Fruit fly (Drosophila melanogaster) whole organism: Measurements from ENCODE around the gene cad.

ENCODE experiments used
- CG8478 ChIP-seq: fragments of >200 bp; optimal IDR thresholded peaks from 2 replicates; lab custom pipeline; 2018; ENCODE audit warnings: inconsistent platforms
- Dll ChIP-seq: fragments of >200 bp; optimal IDR thresholded peaks from 2 replicates; lab custom pipeline; 2017
- usp ChIP-seq: fragments of >200 bp; optimal IDR thresholded peaks from 2 replicates; lab custom pipeline; 2017; ENCODE audit warnings: missing biosample characterization, missing genetic modification characterization, mixed read lengths

DNA sequence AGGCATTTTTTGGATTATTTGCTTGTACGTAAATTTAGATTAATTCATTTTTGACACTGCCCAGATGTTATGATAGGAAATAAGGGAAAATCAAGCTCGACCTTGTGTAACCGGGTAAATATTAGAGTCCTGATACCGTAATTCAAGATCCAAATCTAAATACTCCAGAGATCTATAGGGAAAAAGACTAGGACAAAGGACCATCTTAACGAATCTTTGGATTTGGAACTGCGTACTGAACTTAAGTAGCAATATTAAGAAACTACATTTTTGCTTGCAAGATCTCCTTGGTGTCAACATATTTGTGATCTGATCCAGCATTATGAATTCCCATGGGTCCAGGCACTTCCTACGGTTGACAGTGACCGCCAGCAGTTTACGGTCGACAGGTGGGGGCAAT, 44.1 kb upstream of the cad start, which contains the start of gene CG9316:
- no peak for TF ChIP-seq usp (GFP tag; lab: Kevin White, UChicago)
- no peak for TF ChIP-seq CG8478 (lab: Kevin White, UChicago)
- no peak for TF ChIP-seq Dll (lab: Kevin White, UChicago)
